Fruit fly (Drosophila melanogaster): ENCODE data around the gene Cpr67Fb.

DNA sequence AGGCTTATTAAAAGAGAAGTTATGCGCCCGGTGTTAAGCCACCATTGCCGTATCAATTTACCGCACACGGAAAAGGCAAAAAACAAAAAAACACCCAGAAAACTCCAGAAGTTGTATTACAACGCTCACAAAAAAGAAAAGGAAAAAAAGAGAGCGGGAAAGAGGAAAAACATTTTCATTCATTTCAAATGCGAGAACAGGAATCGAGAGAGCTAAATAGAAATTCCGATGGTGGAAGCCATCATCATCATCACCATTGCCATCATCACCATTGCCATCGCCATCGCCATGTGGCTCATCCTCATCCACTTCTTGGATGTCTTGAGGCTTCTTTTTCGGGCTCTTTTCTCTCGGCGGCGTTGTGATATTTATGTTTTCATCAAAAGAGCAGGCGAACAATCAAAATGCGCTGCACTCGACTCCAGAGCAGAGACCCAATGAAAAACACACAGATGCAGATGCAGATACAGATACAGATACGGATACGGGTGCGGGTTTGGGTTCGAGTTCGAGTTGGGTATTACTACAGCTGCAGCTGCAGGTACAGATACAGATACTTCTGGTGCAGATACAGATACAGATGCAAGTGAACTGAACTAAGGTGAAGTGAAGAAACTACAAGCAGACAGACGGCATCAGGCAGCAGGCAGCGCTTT is 42.7 kb upstream of the Cpr67Fb start:
- TF ChIP-seq CG8478 (optimal IDR thresholded peaks at IDR 0.05) (no peak), CTCF (optimal IDR thresholded peaks at IDR 0.05) (peak in 1 of 2 experiments; percentile 7)
